Worm (Caenorhabditis elegans): ENCODE data around the gene ZK856.11.

The ZK856.11 gene

ce11 chrV:10178166-10178565 lies 26.6 kb downstream of the ZK856.11 start (continued):
- TF ChIP-seq ceh-20 (GFP tag; IDR thresholded peaks at IDR 0.05) = no peak

ce11 chrV:10174632-10175075 lies 30.1 kb downstream of the ZK856.11 start:
- TF ChIP-seq Y5F2A.4 (GFP tag; optimal IDR thresholded peaks at IDR 0.05) (no peak), set-16 (GFP tag; IDR thresholded peaks at IDR 0.05) (peak; percentile 81), nhr-77 (tag; optimal IDR thresholded peaks at IDR 0.05) (no peak), ZK337.2 (GFP tag; IDR thresholded peaks at IDR 0.05) (no peak), Y48G9A.11 (GFP tag; IDR thresholded peaks at IDR 0.05) (no peak), lsy-2 (tag; optimal IDR thresholded peaks at IDR 0.05) (peak; percentile 62 to 85), skn-1 (tag; optimal IDR thresholded peaks at IDR 0.05) (no peak), ces-1 (GFP tag; optimal IDR thresholded peaks at IDR 0.05) (peak; percentile 77), pha-4 (GFP tag; IDR thresholded peaks at IDR 0.05) (no peak), pha-4 (tag; optimal IDR thresholded peaks at IDR 0.05) (no peak), F26F4.8 (GFP tag; conservative IDR thresholded peaks at IDR 0.05) (no peak), nhr-42 (GFP tag; IDR thresholded peaks at IDR 0.05) (0 out of 2 replicates have a peak, but pooled peaks have one; percentile 15), ztf-11 (tag; optimal IDR thresholded peaks at IDR 0.05) (no peak), nhr-102 (tag; optimal IDR thresholded peaks at IDR 0.05) (no peak), snpc-4 (tag; optimal IDR thresholded peaks at IDR 0.05) (no peak), dmd-6 (GFP tag; IDR thresholded peaks at IDR 0.05) (peak; percentile 47), D1046.2 (GFP tag; IDR thresholded peaks at IDR 0.05) (no peak), tra-1 (GFP tag; IDR thresholded peaks at IDR 0.05) (peak; percentile 36; the same call in 1 of the 2 replicates), unc-62 (GFP tag; optimal IDR thresholded peaks at IDR 0.05 in 1 of 2) (peak in 1 of 2 experiments; percentile 1), unc-62 (tag; optimal IDR thresholded peaks at IDR 0.05) (peak; percentile 33), ZK546.5 (tag; optimal IDR thresholded peaks at IDR 0.05) (no peak), lin-15B (tag; optimal IDR thresholded peaks at IDR 0.05) (no peak), madf-9 (GFP tag; conservative IDR thresholded peaks at IDR 0.05) (no peak), saeg-2 (GFP tag; IDR thresholded peaks at IDR 0.05) (0 out of 2 replicates have a peak, but pooled peaks have one; percentile 26), daf-12 (tag; optimal IDR thresholded peaks at IDR 0.05) (no peak), vab-7 (GFP tag; IDR thresholded peaks at IDR 0.05) (0 out of 2 replicates have a peak, but pooled peaks have one; percentile 33), aha-1 (tag) (peak; percentile 100), attf-4 (tag; optimal IDR thresholded peaks at IDR 0.05) (no peak), zip-2 (tag; optimal IDR thresholded peaks at IDR 0.05) (no peak), T26A8.4 (GFP tag; IDR thresholded peaks at IDR 0.05) (no peak), hmg-1.1 (GFP tag; IDR thresholded peaks at IDR 0.05) (peak; percentile 82), lir-3 (tag; optimal IDR thresholded peaks at IDR 0.05) (no peak), nhr-11 (tag; optimal IDR thresholded peaks at IDR 0.05) (peak; percentile 86), cey-2 (tag; optimal IDR thresholded peaks at IDR 0.05; ENCODE audit: borderline replicate concordance, insufficient read depth) (no peak), F10B5.3 (tag; optimal IDR thresholded peaks at IDR 0.05) (no peak), Y105C5A.15 (GFP tag; IDR thresholded peaks at IDR 0.05) (no peak), egl-27 (tag; optimal IDR thresholded peaks at IDR 0.05) (no peak), hlh-30 (tag; optimal IDR thresholded peaks at IDR 0.05; ENCODE audit: insufficient read depth) (peak; percentile 73), lin-38 (GFP tag; IDR thresholded peaks at IDR 0.05) (peak; percentile 47; the same call in 1 of the 2 replicates), mep-1 (tag; optimal IDR thresholded peaks at IDR 0.05) (peak; percentile 85), ceh-82 (tag; optimal IDR thresholded peaks at IDR 0.05) (no peak), mxl-3 (GFP tag; optimal IDR thresholded peaks at IDR 0.05) (peak; percentile 28), dpl-1 (GFP tag; optimal IDR thresholded peaks at IDR 0.05) (no peak), arid-1 (GFP tag; conservative IDR thresholded peaks at IDR 0.05) (0 out of 2 replicates have a peak, but pooled peaks have one; percentile 31), egl-43 (GFP tag; IDR thresholded peaks at IDR 0.05) (peak; percentile 84), daf-19 (GFP tag; conservative IDR thresholded peaks at IDR 0.05) (no peak), R02D3.7 (tag; optimal IDR thresholded peaks at IDR 0.05) (no peak), lim-7 (GFP tag; IDR thresholded peaks at IDR 0.05) (no peak), jun-1 (tag; optimal IDR thresholded peaks at IDR 0.05) (no peak), nhr-10 (tag; optimal IDR thresholded peaks at IDR 0.05) (no peak)

All from whole organism, L4 larva.